Fruit fly (Drosophila melanogaster) whole organism, adult: Measurements from ENCODE around the gene pch2.

Source experiments
- CG11617 ChIP-seq: fragments of 200-800 bp; sonication (Bioruptor generic); optimal IDR thresholded peaks from 2 replicates; lab custom pipeline; 2017; ENCODE audit warnings: mild to moderate bottlenecking, missing biosample characterization, missing genetic modification reagents, missing genetic modification characterization
- CG12768 ChIP-seq: fragments of 200-800 bp; sonication (Bioruptor generic); optimal IDR thresholded peaks from 2 replicates; lab custom pipeline; 2017; ENCODE audit warnings: missing biosample characterization, missing genetic modification characterization, mild to moderate bottlenecking, moderate library complexity, missing genetic modification reagents
- CG14711 ChIP-seq: fragments of 200-800 bp; sonication (Bioruptor generic); optimal IDR thresholded peaks from 2 replicates; lab custom pipeline; 2018; ENCODE audit warnings: missing biosample characterization, mild to moderate bottlenecking, missing genetic modification characterization, moderate library complexity
- CG7101 ChIP-seq: fragments of 200-800 bp; sonication (Bioruptor generic); optimal IDR thresholded peaks from 2 replicates; lab custom pipeline; 2018; ENCODE audit warnings: missing biosample characterization, mild to moderate bottlenecking, missing genetic modification characterization, moderate library complexity
- Mnt ChIP-seq: fragments of 200-800 bp; sonication (Bioruptor generic); optimal IDR thresholded peaks from 2 replicates; lab custom pipeline; 2016; ENCODE audit warnings: missing biosample characterization, mild to moderate bottlenecking, missing genetic modification characterization
- cic ChIP-seq: fragments of 200-800 bp; sonication (Bioruptor generic); optimal IDR thresholded peaks from 2 replicates; lab custom pipeline; 2017; ENCODE audit warnings: missing biosample characterization, mild to moderate bottlenecking, missing genetic modification characterization, moderate library complexity
- toe ChIP-seq: fragments of 200-800 bp; sonication (Bioruptor generic); optimal IDR thresholded peaks from 2 replicates; lab custom pipeline; 2016; ENCODE audit warnings: missing biosample characterization, missing genetic modification characterization

DNA sequence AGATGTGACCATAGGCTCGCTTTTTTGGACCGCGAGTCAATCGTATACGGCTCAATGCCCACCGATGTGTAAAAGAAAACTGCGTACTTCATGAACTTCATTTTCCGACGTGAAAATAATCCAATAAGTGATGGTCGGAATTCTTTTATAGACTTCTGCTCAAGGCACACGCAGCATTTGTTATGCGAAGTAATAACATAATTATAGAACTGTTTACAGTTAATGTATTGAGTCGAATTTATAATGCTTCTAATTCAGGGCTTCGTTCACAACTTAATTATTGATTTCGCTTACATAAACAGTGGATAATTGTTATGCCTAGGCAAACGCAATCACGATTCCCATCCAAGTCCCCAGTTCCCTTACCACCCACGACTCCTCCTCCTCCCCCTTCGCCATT, 48.6 kb downstream of the pch2 start, which contains the start of gene Or85c:
- no peak for TF ChIP-seq CG12768 (GFP tag; lab: Kevin White, UChicago)
- TF ChIP-seq CG11617 (GFP tag; lab: Kevin White, UChicago) = no peak
- no peak for TF ChIP-seq Mnt (GFP tag; lab: Kevin White, UChicago)
- no peak for TF ChIP-seq CG7101 (tag; lab: Kevin White, UChicago)
- no peak for TF ChIP-seq CG14711 (tag; lab: Kevin White, UChicago)
- no peak for TF ChIP-seq toe (GFP tag; lab: Kevin White, UChicago)
- no peak for TF ChIP-seq cic
